Fruit fly (Drosophila melanogaster) whole organism, embryonic: Measurements from ENCODE around the gene Acp26Ab.

Experiments
- CG11247 ChIP-seq: fragments of 200-800 bp; sonication (Bioruptor generic); IDR thresholded peaks from 2 replicates; pipeline ENCODE4 v1.3.6; 2022; ENCODE audit warnings: missing biosample characterization, missing genetic modification characterization
- CG11723 ChIP-seq: fragments of 200-800 bp; sonication (Bioruptor generic); optimal IDR thresholded peaks from 2 replicates; lab custom pipeline; 2017; ENCODE audit warnings: missing biosample characterization, mild to moderate bottlenecking, missing genetic modification characterization
- CG12769 ChIP-seq: fragments of 200-800 bp; sonication (Bioruptor generic); optimal IDR thresholded peaks from 2 replicates; lab custom pipeline; 2019; ENCODE audit warnings: missing biosample characterization, mild to moderate bottlenecking, missing genetic modification characterization, moderate library complexity
- CG13424 ChIP-seq: fragments of 200-800 bp; sonication (Bioruptor generic); optimal IDR thresholded peaks from 2 replicates; lab custom pipeline; 2019; ENCODE audit warnings: missing biosample characterization, mild to moderate bottlenecking, missing genetic modification characterization, moderate library complexity
- CG14014 ChIP-seq: fragments of 200-800 bp; sonication (Bioruptor generic); IDR thresholded peaks from 2 replicates; pipeline ENCODE4 v1.3.6; 2022; ENCODE audit warnings: missing biosample characterization, missing genetic modification characterization
- CG14860 ChIP-seq: fragments of 200-800 bp; sonication (Bioruptor generic); IDR thresholded peaks from 3 replicates; pipeline ENCODE4 v1.3.6; 2022; ENCODE audit warnings: missing biosample characterization, missing genetic modification characterization; ENCODE audit not compliant: partially characterized antibody
- CG14965 ChIP-seq: fragments of 200-800 bp; sonication (Bioruptor generic); optimal IDR thresholded peaks from 2 replicates; lab custom pipeline; 2016; ENCODE audit warnings: missing biosample characterization, missing genetic modification characterization, borderline replicate concordance
- CG15011 ChIP-seq: fragments of 200-800 bp; sonication (Bioruptor generic); optimal IDR thresholded peaks from 3 replicates; lab custom pipeline; 2018; ENCODE audit warnings: missing biosample characterization, mild to moderate bottlenecking, missing genetic modification characterization
- CG17186 ChIP-seq: fragments of 200-800 bp; sonication (Bioruptor generic); optimal IDR thresholded peaks from 3 replicates; lab custom pipeline; 2017; ENCODE audit warnings: missing biosample characterization, missing genetic modification reagents, missing genetic modification characterization
- CG17568 ChIP-seq: fragments of 200-800 bp; sonication (Bioruptor generic); optimal IDR thresholded peaks from 2 replicates; lab custom pipeline; 2018; ENCODE audit warnings: missing biosample characterization, mild to moderate bottlenecking, missing genetic modification characterization, moderate library complexity
- CG17802 ChIP-seq: fragments of 200-800 bp; sonication (Bioruptor generic); optimal IDR thresholded peaks from 2 replicates; lab custom pipeline; 2018; ENCODE audit warnings: missing biosample characterization, mild to moderate bottlenecking, missing genetic modification characterization, moderate library complexity
- CG2116 ChIP-seq: fragments of 200-800 bp; sonication (Bioruptor generic); optimal IDR thresholded peaks from 3 replicates; lab custom pipeline; 2018; ENCODE audit warnings: missing biosample characterization, mild to moderate bottlenecking, missing genetic modification characterization
- CG5245 ChIP-seq: fragments of 200-800 bp; sonication (Bioruptor generic); optimal IDR thresholded peaks from 3 replicates; lab custom pipeline; 2016; ENCODE audit warnings: missing biosample characterization, missing genetic modification characterization
- CG6689 ChIP-seq: fragments of 200-800 bp; sonication (Bioruptor generic); IDR thresholded peaks from 2 replicates; pipeline ENCODE4 v1.3.6; 2022; ENCODE audit warnings: missing biosample characterization, missing genetic modification characterization
- CG7556 ChIP-seq: fragments of 200-800 bp; sonication (Bioruptor generic); optimal IDR thresholded peaks from 2 replicates; lab custom pipeline; 2017; ENCODE audit warnings: missing biosample characterization, mild to moderate bottlenecking, missing genetic modification characterization
- CG8388 ChIP-seq: fragments of 200-800 bp; sonication (Bioruptor generic); optimal IDR thresholded peaks from 2 replicates; lab custom pipeline; 2019; ENCODE audit warnings: missing biosample characterization, mild to moderate bottlenecking, missing genetic modification characterization, moderate library complexity
- CG9215 ChIP-seq: fragments of 200-800 bp; sonication (Bioruptor generic); IDR thresholded peaks from 2 replicates; pipeline ENCODE4 v1.3.6; 2022; ENCODE audit warnings: missing biosample characterization, missing genetic modification characterization
- Chrac-16 ChIP-seq: fragments of 200-800 bp; sonication (Bioruptor generic); optimal IDR thresholded peaks from 3 replicates; lab custom pipeline; 2016; ENCODE audit warnings: missing biosample characterization, missing genetic modification characterization
- D ChIP-seq, 2 experiments: fragments of 200-800 bp in 1 of 2; fragments of >200 bp in 1 of 2; sonication (Bioruptor generic) in 1 of 2; optimal IDR thresholded peaks; 2 replicates in 1 of 2; 3 replicates in 1 of 2; lab custom pipeline; 2017; ENCODE audit warnings: mild to moderate bottlenecking in 1 of 2, missing biosample characterization in 1 of 2, missing genetic modification characterization in 1 of 2, missing genetic modification reagents in 1 of 2
- Doc2 ChIP-seq: fragments of 200-800 bp; sonication (Bioruptor generic); IDR thresholded peaks from 2 replicates; pipeline ENCODE4 v1.3.6; 2022; ENCODE audit warnings: missing biosample characterization, missing genetic modification characterization
- E2f1 ChIP-seq: fragments of 200-800 bp; sonication (Bioruptor generic); IDR thresholded peaks from 2 replicates; pipeline ENCODE4 v1.3.6; 2022; ENCODE audit warnings: missing biosample characterization, missing genetic modification characterization
- Ets97D ChIP-seq: fragments of 200-800 bp; sonication (Bioruptor generic); optimal IDR thresholded peaks from 3 replicates; lab custom pipeline; 2016; ENCODE audit warnings: missing biosample characterization, missing genetic modification characterization
- Fer3 ChIP-seq: fragments of 200-800 bp; sonication (Bioruptor generic); optimal IDR thresholded peaks from 2 replicates; lab custom pipeline; 2018; ENCODE audit warnings: missing biosample characterization, mild to moderate bottlenecking, missing genetic modification characterization, moderate library complexity
- GATAe ChIP-seq: fragments of 200-800 bp; sonication (Bioruptor generic); conservative IDR thresholded peaks from 2 replicates; pipeline ENCODE4 v1.3.6; 2022; ENCODE audit warnings: missing biosample characterization, missing genetic modification characterization
- Hr78 ChIP-seq, 2 experiments: fragments of 200-800 bp in 1 of 2; fragments of >200 bp in 1 of 2; sonication (Bioruptor generic) in 1 of 2; optimal IDR thresholded peaks; 2 replicates each; lab custom pipeline; 2017 to 2019; ENCODE audit warnings: missing biosample characterization in 2 of 2, missing genetic modification characterization in 2 of 2, mild to moderate bottlenecking in 1 of 2, moderate library complexity in 1 of 2
- MBD-R2 ChIP-seq: fragments of 200-800 bp; sonication (Bioruptor generic); IDR thresholded peaks from 2 replicates; pipeline ENCODE4 v1.3.6; 2022; ENCODE audit warnings: missing biosample characterization, missing genetic modification characterization
- Mes4 ChIP-seq: fragments of 200-800 bp; sonication (Bioruptor generic); optimal IDR thresholded peaks from 2 replicates; lab custom pipeline; 2016; ENCODE audit warnings: missing biosample characterization, missing genetic modification characterization
- PHDP ChIP-seq: fragments of 200-800 bp; sonication (Bioruptor generic); optimal IDR thresholded peaks from 3 replicates; lab custom pipeline; 2018; ENCODE audit warnings: missing biosample characterization, mild to moderate bottlenecking, missing genetic modification characterization, moderate library complexity
- Ptx1 ChIP-seq: fragments of 200-800 bp; sonication (Bioruptor generic); IDR thresholded peaks from 2 replicates; pipeline ENCODE4 v1.3.6; 2022; ENCODE audit warnings: missing biosample characterization, missing genetic modification characterization
- Sox100B ChIP-seq: fragments of 200-800 bp; sonication (Bioruptor generic); optimal IDR thresholded peaks from 3 replicates; lab custom pipeline; 2018; ENCODE audit warnings: missing biosample characterization, mild to moderate bottlenecking, missing genetic modification characterization
- al ChIP-seq: fragments of 200-800 bp; sonication (Bioruptor generic); IDR thresholded peaks from 2 replicates; pipeline ENCODE4 v1.3.6; 2022; ENCODE audit warnings: missing biosample characterization, missing genetic modification characterization
- ara ChIP-seq: fragments of 200-800 bp; sonication (Bioruptor generic); IDR thresholded peaks from 2 replicates; pipeline ENCODE4 v1.3.6; 2022; ENCODE audit warnings: missing biosample characterization, missing genetic modification characterization
- ase ChIP-seq: fragments of 200-800 bp; sonication (Bioruptor generic); IDR thresholded peaks from 3 replicates; pipeline ENCODE4 v1.3.6; 2022; ENCODE audit warnings: missing biosample characterization, missing genetic modification characterization
- ci ChIP-seq: fragments of 200-800 bp; sonication (Bioruptor generic); IDR thresholded peaks from 3 replicates; pipeline ENCODE4 v1.3.6; 2022; ENCODE audit warnings: missing biosample characterization, missing genetic modification characterization
- dan ChIP-seq: fragments of 200-800 bp; sonication (Bioruptor generic); IDR thresholded peaks from 2 replicates; pipeline ENCODE4 v1.3.6; 2022; ENCODE audit warnings: missing biosample characterization, missing genetic modification characterization
- disco-r ChIP-seq: fragments of 200-800 bp; sonication (Bioruptor generic); optimal IDR thresholded peaks from 2 replicates; lab custom pipeline; 2016; ENCODE audit warnings: missing biosample characterization, missing genetic modification characterization
- en ChIP-seq: fragments of 200-800 bp; sonication (Bioruptor generic); optimal IDR thresholded peaks from 2 replicates; lab custom pipeline; 2016; ENCODE audit warnings: missing biosample characterization, missing genetic modification characterization
- fu2 ChIP-seq: fragments of 200-800 bp; sonication (Bioruptor generic); optimal IDR thresholded peaks from 2 replicates; lab custom pipeline; 2016; ENCODE audit warnings: missing biosample characterization, missing genetic modification characterization
- gcm2 ChIP-seq: fragments of 200-800 bp; sonication (Bioruptor generic); optimal IDR thresholded peaks from 2 replicates; lab custom pipeline; 2016; ENCODE audit warnings: missing biosample characterization, missing genetic modification characterization
- hbn ChIP-seq: fragments of 200-800 bp; sonication (Bioruptor generic); IDR thresholded peaks from 2 replicates; pipeline ENCODE4 v1.3.6; 2022; ENCODE audit warnings: missing biosample characterization, missing genetic modification characterization; ENCODE audit not compliant: partially characterized antibody
- kah ChIP-seq: fragments of 200-800 bp; sonication (Bioruptor generic); optimal IDR thresholded peaks from 2 replicates; lab custom pipeline; 2018; ENCODE audit warnings: missing biosample characterization, mild to moderate bottlenecking, missing genetic modification characterization
- mam ChIP-seq: fragments of 200-800 bp; sonication (Bioruptor generic); optimal IDR thresholded peaks from 3 replicates; lab custom pipeline; 2016; ENCODE audit warnings: missing biosample characterization, missing genetic modification characterization
- nerfin-1 ChIP-seq: fragments of 200-800 bp; sonication (Bioruptor generic); optimal IDR thresholded peaks from 3 replicates; lab custom pipeline; 2019; ENCODE audit warnings: missing biosample characterization, mild to moderate bottlenecking, missing genetic modification characterization, moderate library complexity
- pros ChIP-seq: fragments of 200-800 bp; sonication (Bioruptor generic); optimal IDR thresholded peaks from 3 replicates; lab custom pipeline; 2019; ENCODE audit warnings: missing biosample characterization, mild to moderate bottlenecking, missing genetic modification characterization, moderate library complexity
- sens ChIP-seq: fragments of 200-800 bp; sonication (Bioruptor generic); peaks from one replicate; lab custom pipeline; 2016; ENCODE audit warnings: missing biosample characterization, missing genetic modification characterization
- sqz ChIP-seq: fragments of 200-800 bp; sonication (Bioruptor generic); optimal IDR thresholded peaks from 3 replicates; lab custom pipeline; 2018; ENCODE audit warnings: missing biosample characterization, mild to moderate bottlenecking, missing genetic modification characterization
- ssp ChIP-seq: fragments of 200-800 bp; sonication (Bioruptor generic); IDR thresholded peaks from 2 replicates; pipeline ENCODE4 v1.3.6; 2022; ENCODE audit warnings: missing biosample characterization, missing genetic modification characterization
- wor ChIP-seq: fragments of 200-800 bp; sonication (Bioruptor generic); IDR thresholded peaks from 2 replicates; pipeline ENCODE4 v1.3.6; 2022; ENCODE audit warnings: missing biosample characterization, missing genetic modification characterization
- yki ChIP-seq: fragments of >200 bp; optimal IDR thresholded peaks from 3 replicates; lab custom pipeline; 2018
- zen2 ChIP-seq: fragments of 200-800 bp; sonication (Bioruptor generic); IDR thresholded peaks from 3 replicates; pipeline ENCODE4 v1.3.6; 2022; ENCODE audit warnings: missing biosample characterization, missing genetic modification characterization; ENCODE audit not compliant: partially characterized antibody

The Acp26Ab gene

DNA sequence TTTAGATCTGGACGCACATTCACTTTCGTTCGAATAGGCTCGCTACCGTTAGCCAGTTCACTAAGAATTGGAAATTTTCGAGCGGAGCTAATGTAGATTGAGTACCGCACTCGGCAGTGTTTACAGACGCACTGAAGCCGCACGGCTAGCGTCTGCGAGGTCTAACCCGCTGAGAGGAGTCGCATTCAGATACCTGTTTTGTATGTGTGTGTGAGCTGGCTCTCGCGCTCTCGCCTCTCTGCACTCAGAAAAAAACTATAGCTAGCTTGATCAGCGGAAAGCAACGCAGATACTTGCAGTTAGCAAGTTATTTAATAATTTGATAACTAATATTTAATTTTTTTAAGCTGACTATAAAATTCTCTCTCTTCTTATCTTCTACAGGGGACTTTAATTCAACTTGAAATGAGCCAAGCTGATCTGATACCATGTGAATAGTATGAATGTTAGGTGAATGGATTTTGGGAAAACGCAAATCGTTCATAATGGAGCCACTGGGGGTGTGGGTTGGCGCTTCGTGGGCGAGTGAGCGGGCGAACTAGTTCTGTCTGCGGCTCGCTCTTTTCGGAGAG is 13.2 kb downstream of the Acp26Ab start, which contains the start of gene rau (continued):
- TF ChIP-seq CG6689 (GFP tag; lab: Robert Waterston, UW) (peak; percentile 79), CG12769 (no peak), wor (GFP tag; lab: Robert Waterston, UW) (no peak), Hr78 (GFP tag; optimal IDR thresholded peaks at IDR 0.05; lab: Kevin White, UChicago) (peak in 1 of 2 experiments; percentile 68), D (optimal IDR thresholded peaks at IDR 0.05; lab: Kevin White, UChicago) (no peak), D (GFP tag; optimal IDR thresholded peaks at IDR 0.05; lab: Kevin White, UChicago) (peak; percentile 67), CG8388 (GFP tag; lab: Kevin White, UChicago) (peak; percentile 65), Sox100B (GFP tag; lab: Kevin White, UChicago) (peak; percentile 80), gcm2 (peak; percentile 23), CG17568 (GFP tag; lab: Kevin White, UChicago) (peak; percentile 70), ssp (GFP tag; lab: Robert Waterston, UW) (peak; percentile 46), CG14860 (GFP tag; lab: Robert Waterston, UW) (0 out of 3 replicates have a peak, but pooled peaks have one; percentile 27), nerfin-1 (tag; lab: Kevin White, UChicago) (peak; percentile 69), CG7556 (GFP tag; lab: Kevin White, UChicago) (peak; percentile 82), CG11723 (GFP tag; lab: Kevin White, UChicago) (peak; percentile 66), Chrac-16 (peak; percentile 79), ci (GFP tag; lab: Robert Waterston, UW) (peak; percentile 77), Fer3 (tag; lab: Kevin White, UChicago) (peak; percentile 56), al (GFP tag; lab: Robert Waterston, UW) (peak; percentile 58), ase (GFP tag; lab: Robert Waterston, UW) (peak; percentile 37; the same call in 1 of the 3 replicates), mam (GFP tag; lab: Kevin White, UChicago) (peak; percentile 65), CG2116 (peak; percentile 53), sens (GFP tag; lab: Kevin White, UChicago) (peak; percentile 95), Ets97D (GFP tag; lab: Kevin White, UChicago) (no peak), yki (lab: Kevin White, UChicago) (peak; percentile 58), Mes4 (peak; percentile 2), CG13424 (tag; lab: Kevin White, UChicago) (peak; percentile 85), CG15011 (GFP tag; lab: Kevin White, UChicago) (peak; percentile 68), fu2 (GFP tag; lab: Kevin White, UChicago) (no peak), en (no peak), pros (GFP tag; lab: Kevin White, UChicago) (peak; percentile 63), ara (GFP tag; lab: Robert Waterston, UW) (peak; percentile 59; the same call in 1 of the 2 replicates), dan (GFP tag; lab: Robert Waterston, UW) (no peak), disco-r (GFP tag; lab: Kevin White, UChicago) (no peak), Ptx1 (peak; percentile 81), hbn (GFP tag; lab: Robert Waterston, UW) (no peak), MBD-R2 (no peak), E2f1 (GFP tag; lab: Robert Waterston, UW) (peak; percentile 73), CG17186 (peak; percentile 40), CG11247 (peak; percentile 16; the same call in 1 of the 2 replicates), CG14014 (peak; percentile 65), zen2 (GFP tag; lab: Robert Waterston, UW) (no peak; the same call in 2 of the 3 replicates), GATAe (GFP tag; lab: Robert Waterston, UW) (peak; percentile 26; the same call in 1 of the 2 replicates), kah (GFP tag; lab: Kevin White, UChicago) (peak; percentile 51), PHDP (peak; percentile 80), CG5245 (peak; percentile 29), Doc2 (GFP tag; lab: Robert Waterston, UW) (no peak), CG9215 (GFP tag; lab: Robert Waterston, UW) (peak; percentile 70), sqz (GFP tag; lab: Kevin White, UChicago) (peak; percentile 70), CG14965 (GFP tag; lab: Kevin White, UChicago) (no peak), CG17802 (peak; percentile 22)
